Fruit fly (Drosophila melanogaster): ENCODE results near the gene Ada2b.

The Ada2b gene

dm6 chr3R:8233370-8233773, 6.9 kb downstream of the Ada2b start, which contains the start of gene PolI (continued):
- TF ChIP-seq unpg (GFP tag; optimal IDR thresholded peaks at IDR 0.05) (no peak), CG17328 (GFP tag; IDR thresholded peaks at IDR 0.05) (no peak), Hand (GFP tag; optimal IDR thresholded peaks at IDR 0.05) (no peak), sens-2 (GFP tag; IDR thresholded peaks at IDR 0.05) (no peak), Nf-YB (GFP tag; optimal IDR thresholded peaks at IDR 0.05) (peak; percentile 42), ham (GFP tag; IDR thresholded peaks at IDR 0.05) (no peak), sr (GFP tag; IDR thresholded peaks at IDR 0.05) (no peak), grn (GFP tag; optimal IDR thresholded peaks at IDR 0.05) (peak; percentile 28), CG8944 (GFP tag; optimal IDR thresholded peaks at IDR 0.05) (no peak), CG18619 (GFP tag; optimal IDR thresholded peaks at IDR 0.05) (no peak), psq (GFP tag; optimal IDR thresholded peaks at IDR 0.05) (no peak), CG16813 (GFP tag; IDR thresholded peaks at IDR 0.05; ENCODE audit: partially characterized antibody) (0 out of 3 replicates have a peak, but pooled peaks have one; percentile 36), Sry-δ (GFP tag; optimal IDR thresholded peaks at IDR 0.05) (peak; percentile 93), Ets65A (GFP tag) (peak; percentile 95), CG3838 (GFP tag; optimal IDR thresholded peaks at IDR 0.05) (peak; percentile 6), CG1603 (tag; optimal IDR thresholded peaks at IDR 0.05) (peak; percentile 74), fd64A (GFP tag; optimal IDR thresholded peaks at IDR 0.05) (no peak), crp (GFP tag; optimal IDR thresholded peaks at IDR 0.05) (no peak), chn (GFP tag; optimal IDR thresholded peaks at IDR 0.05) (peak; percentile 25), Sin3A (optimal IDR thresholded peaks at IDR 0.05) (peak; percentile 13), Hsf (GFP tag; optimal IDR thresholded peaks at IDR 0.05) (no peak), scrt (GFP tag; optimal IDR thresholded peaks at IDR 0.05) (no peak), YL-1 (GFP tag; optimal IDR thresholded peaks at IDR 0.05) (peak; percentile 76), CG14050 (GFP tag; IDR thresholded peaks at IDR 0.05) (no peak), vvl (GFP tag; IDR thresholded peaks at IDR 0.05) (no peak; the same call in 1 of the 2 replicates), CG10543 (GFP tag; optimal IDR thresholded peaks at IDR 0.05) (peak; percentile 41), dm (GFP tag; optimal IDR thresholded peaks at IDR 0.05) (no peak), row (GFP tag; IDR thresholded peaks at IDR 0.05) (no peak; the same call in 2 of the 3 replicates), Fer3 (tag; optimal IDR thresholded peaks at IDR 0.05) (no peak), CG13624 (GFP tag; optimal IDR thresholded peaks at IDR 0.05) (peak; percentile 60), Dek (tag; optimal IDR thresholded peaks at IDR 0.05) (peak; percentile 60), HmgZ (tag; optimal IDR thresholded peaks at IDR 0.05) (peak; percentile 82), HLH3B (GFP tag; IDR thresholded peaks at IDR 0.05) (no peak), CG13894 (tag; optimal IDR thresholded peaks at IDR 0.05) (no peak), maf-S (GFP tag; optimal IDR thresholded peaks at IDR 0.05) (peak; percentile 36), kah (GFP tag; optimal IDR thresholded peaks at IDR 0.05) (no peak), Dfd (GFP tag; optimal IDR thresholded peaks at IDR 0.05) (no peak), lab (GFP tag; optimal IDR thresholded peaks at IDR 0.05) (no peak), dan (GFP tag; IDR thresholded peaks at IDR 0.05) (no peak), CG15269 (tag; optimal IDR thresholded peaks at IDR 0.05) (no peak), ab (GFP tag; optimal IDR thresholded peaks at IDR 0.05) (no peak), mld (GFP tag; IDR thresholded peaks at IDR 0.05; ENCODE audit: partially characterized antibody) (no peak), wdn (GFP tag; IDR thresholded peaks at IDR 0.05) (no peak), bcd (GFP tag; optimal IDR thresholded peaks at IDR 0.05) (peak; percentile 31), bab2 (GFP tag; optimal IDR thresholded peaks at IDR 0.05) (no peak), Dp (GFP tag; optimal IDR thresholded peaks at IDR 0.05) (peak; percentile 66), Optix (GFP tag; IDR thresholded peaks at IDR 0.05) (no peak), ac (GFP tag; optimal IDR thresholded peaks at IDR 0.05) (no peak), CG12071 (GFP tag; optimal IDR thresholded peaks at IDR 0.05) (no peak), Camta (GFP tag; optimal IDR thresholded peaks at IDR 0.05) (peak; percentile 19), Hr3 (GFP tag; optimal IDR thresholded peaks at IDR 0.05) (no peak), CG16779 (GFP tag; IDR thresholded peaks at IDR 0.05) (no peak)

Data from whole organism, embryonic.